Worm (Caenorhabditis elegans) whole organism, young adult: ENCODE results near the gene lgc-26.

ENCODE experiments used
- F22D6.2 ChIP-seq: sonication (generic microtip); optimal IDR thresholded peaks from 2 replicates; lab custom pipeline; 2016; ENCODE audit warnings: mild to moderate bottlenecking, missing genetic modification characterization, missing compliant biosample characterization
- F55B11.4 ChIP-seq: sonication (generic microtip); optimal IDR thresholded peaks from 2 replicates; lab custom pipeline; 2016; ENCODE audit warnings: missing compliant biosample characterization, missing genetic modification characterization, borderline replicate concordance; ENCODE audit not compliant: insufficient read depth
- T07F8.4 ChIP-seq: sonication (generic microtip); optimal IDR thresholded peaks from 2 replicates; lab custom pipeline; 2016; ENCODE audit warnings: mild to moderate bottlenecking, missing genetic modification characterization, moderate library complexity, missing compliant biosample characterization
- T26A5.8 ChIP-seq: sonication (generic microtip); optimal IDR thresholded peaks from 2 replicates; lab custom pipeline; 2016; ENCODE audit warnings: missing genetic modification characterization, missing compliant biosample characterization
- Y67H2A.10 ChIP-seq: fragments of 200-800 bp; sonication (Bioruptor generic); conservative IDR thresholded peaks from 2 replicates; pipeline ENCODE4 v1.3.6; 2022; ENCODE audit warnings: missing genetic modification reagents, missing genetic modification characterization, missing compliant biosample characterization
- ZK185.1 ChIP-seq: sonication (generic microtip); optimal IDR thresholded peaks from 2 replicates; lab custom pipeline; 2016; ENCODE audit warnings: mild to moderate bottlenecking, missing genetic modification characterization, missing compliant biosample characterization; ENCODE audit not compliant: poor library complexity, severe bottlenecking
- aptf-2 ChIP-seq: fragments of 200-800 bp; sonication (Bioruptor generic); conservative IDR thresholded peaks from 2 replicates; pipeline ENCODE4 v1.3.6; 2022; ENCODE audit warnings: missing genetic modification reagents, missing genetic modification characterization, missing compliant biosample characterization
- attf-5 ChIP-seq: fragments of 200-800 bp; sonication (Bioruptor generic); optimal IDR thresholded peaks from 2 replicates; lab custom pipeline; 2018; ENCODE audit warnings: mild to moderate bottlenecking, missing genetic modification characterization, missing compliant biosample characterization
- attf-6 ChIP-seq: fragments of 200-800 bp; sonication (Bioruptor generic); IDR thresholded peaks from 2 replicates; pipeline ENCODE4 v1.3.6; 2022; ENCODE audit warnings: missing genetic modification reagents, missing genetic modification characterization, missing compliant biosample characterization
- bed-2 ChIP-seq: fragments of 200-800 bp; sonication (Bioruptor generic); IDR thresholded peaks from 2 replicates; pipeline ENCODE4 v1.3.6; 2022; ENCODE audit warnings: missing genetic modification reagents, missing genetic modification characterization, missing compliant biosample characterization
- cebp-1 ChIP-seq, 2 experiments: fragments of 200-800 bp in 1 of 2; sonication (Bioruptor generic) in 1 of 2; sonication (generic microtip) in 1 of 2; IDR thresholded peaks in 1 of 2; optimal IDR thresholded peaks in 1 of 2; 2 replicates each; pipeline versions ENCODE4 v1.3.6 to Lab custom; 2017 to 2022; ENCODE audit warnings: missing compliant biosample characterization in 2 of 2, missing genetic modification characterization in 2 of 2, mild to moderate bottlenecking in 1 of 2, missing genetic modification reagents in 1 of 2, moderate library complexity in 1 of 2
- ceh-100 ChIP-seq: fragments of 200-800 bp; sonication (Bioruptor generic); IDR thresholded peaks from 2 replicates; pipeline ENCODE4 v1.3.6; 2022; ENCODE audit warnings: missing genetic modification reagents, missing genetic modification characterization, missing compliant biosample characterization
- ceh-58 ChIP-seq: fragments of 200-800 bp; sonication (Bioruptor generic); IDR thresholded peaks from 2 replicates; pipeline ENCODE4 v1.3.6; 2022; ENCODE audit warnings: missing genetic modification characterization, missing compliant biosample characterization
- ceh-91 ChIP-seq: fragments of 200-800 bp; sonication (Bioruptor generic); IDR thresholded peaks from 2 replicates; pipeline ENCODE4 v1.3.6; 2022; ENCODE audit warnings: missing genetic modification reagents, missing genetic modification characterization, missing compliant biosample characterization
- dox-1 ChIP-seq: fragments of 200-800 bp; sonication (Bioruptor generic); IDR thresholded peaks from 2 replicates; pipeline ENCODE4 v1.3.6; 2022; ENCODE audit warnings: missing genetic modification reagents, missing genetic modification characterization, missing compliant biosample characterization
- fkh-3 ChIP-seq: sonication (generic microtip); optimal IDR thresholded peaks from 2 replicates; lab custom pipeline; 2016; ENCODE audit warnings: mild to moderate bottlenecking, missing genetic modification characterization, missing compliant biosample characterization
- gei-17 ChIP-seq: fragments of 200-800 bp; sonication (Bioruptor generic); optimal IDR thresholded peaks from 2 replicates; lab custom pipeline; 2018; ENCODE audit warnings: mild to moderate bottlenecking, missing genetic modification characterization, missing compliant biosample characterization
- hlh-26 ChIP-seq: fragments of 200-800 bp; sonication (Bioruptor generic); conservative IDR thresholded peaks from 2 replicates; pipeline ENCODE4 v1.3.6; 2022; ENCODE audit warnings: missing genetic modification reagents, missing genetic modification characterization, missing compliant biosample characterization
- lag-1 ChIP-seq: fragments of 200-800 bp; sonication (Bioruptor generic); IDR thresholded peaks from 2 replicates; pipeline ENCODE4 v1.3.6; 2022; ENCODE audit warnings: missing genetic modification reagents, missing genetic modification characterization, missing compliant biosample characterization
- lin-40 ChIP-seq: sonication (generic microtip); optimal IDR thresholded peaks from 2 replicates; lab custom pipeline; 2016; ENCODE audit warnings: missing genetic modification characterization, mild to moderate bottlenecking, missing compliant biosample characterization, missing genotype, missing genetic modification reagents
- lsl-1 ChIP-seq: fragments of 200-800 bp; sonication (Bioruptor generic); optimal IDR thresholded peaks from 2 replicates; lab custom pipeline; 2018; ENCODE audit warnings: mild to moderate bottlenecking, missing genetic modification characterization, moderate library complexity, missing compliant biosample characterization
- lsy-27 ChIP-seq: sonication (generic microtip); optimal IDR thresholded peaks from 2 replicates; lab custom pipeline; 2017; ENCODE audit warnings: missing genetic modification characterization, mild to moderate bottlenecking, missing compliant biosample characterization, antibody characterized with exemption, missing genotype, borderline replicate concordance; ENCODE audit not compliant: insufficient read depth
- mel-28 ChIP-seq: sonication (generic microtip); optimal IDR thresholded peaks from 2 replicates; lab custom pipeline; 2016; ENCODE audit warnings: borderline replicate concordance, mild to moderate bottlenecking, missing genetic modification characterization, missing compliant biosample characterization
- mxl-1 ChIP-seq: sonication (generic microtip); optimal IDR thresholded peaks from 2 replicates; lab custom pipeline; 2016; ENCODE audit warnings: missing genetic modification characterization, missing compliant biosample characterization
- nfya-2 ChIP-seq: fragments of 200-800 bp; sonication (Bioruptor generic); IDR thresholded peaks from 2 replicates; pipeline ENCODE4 v1.3.6; 2022; ENCODE audit warnings: missing genetic modification reagents, missing genetic modification characterization, missing compliant biosample characterization
- nhr-120 ChIP-seq: fragments of 200-800 bp; sonication (Bioruptor generic); IDR thresholded peaks from 2 replicates; pipeline ENCODE4 v1.3.6; 2022; ENCODE audit warnings: missing genetic modification characterization, missing compliant biosample characterization
- nhr-90 ChIP-seq: sonication (generic microtip); optimal IDR thresholded peaks from 2 replicates; lab custom pipeline; 2016; ENCODE audit warnings: missing genotype, mild to moderate bottlenecking, missing genetic modification characterization, missing compliant biosample characterization
- pbrm-1 ChIP-seq: fragments of 200-800 bp; sonication (Bioruptor generic); IDR thresholded peaks from 2 replicates; pipeline ENCODE4 v1.3.6; 2022; ENCODE audit warnings: missing genetic modification reagents, missing genetic modification characterization, missing compliant biosample characterization
- sea-2 ChIP-seq: fragments of 200-800 bp; sonication (Bioruptor generic); IDR thresholded peaks from 2 replicates; pipeline ENCODE4 v1.3.6; 2022; ENCODE audit warnings: missing genetic modification characterization, missing compliant biosample characterization
- snpc-1.3 ChIP-seq: sonication (generic microtip); optimal IDR thresholded peaks from 2 replicates; lab custom pipeline; 2017; ENCODE audit warnings: missing genetic modification characterization, mild to moderate bottlenecking, missing compliant biosample characterization, antibody characterized with exemption, moderate library complexity, missing genotype, missing genetic modification reagents; ENCODE audit not compliant: insufficient read depth
- tbp1 ChIP-seq: fragments of 200-800 bp; sonication (Bioruptor generic); optimal IDR thresholded peaks from 2 replicates; lab custom pipeline; 2018; ENCODE audit warnings: mild to moderate bottlenecking, missing genetic modification characterization, missing compliant biosample characterization
- unc-62 ChIP-seq: fragments of 150-350 bp; optimal IDR thresholded peaks from 2 replicates; lab custom pipeline; 2014; ENCODE audit warnings: missing biosample characterization, missing genetic modification reagents, missing genetic modification characterization
- ztf-18 ChIP-seq: sonication (generic microtip); optimal IDR thresholded peaks from 2 replicates; lab custom pipeline; 2016; ENCODE audit warnings: missing genotype, mild to moderate bottlenecking, missing genetic modification characterization, missing compliant biosample characterization
- ztf-3 ChIP-seq: fragments of 200-800 bp; sonication (Bioruptor generic); optimal IDR thresholded peaks from 2 replicates; lab custom pipeline; 2018; ENCODE audit warnings: mild to moderate bottlenecking, missing genetic modification characterization, missing compliant biosample characterization

lgc-26 gene

ce11 chrV:268007-268406 is at the start of gene lgc-26:
Gene lgc-26 (plus strand): TSS chrV:268307.
- TF ChIP-seq bed-2 (GFP tag; lab: Robert Waterston, UW): no peak
- no peak for TF ChIP-seq mel-28 (tag; lab: Kevin White, UChicago)
- TF ChIP-seq attf-6 (GFP tag; lab: Robert Waterston, UW): no peak
- no peak for TF ChIP-seq nhr-90

ce11 chrV:219632-220031 is 48.5 kb upstream of the lgc-26 start, which contains the start of gene srh-80:
Gene srh-80 (plus strand): TSS chrV:219932.
- TF ChIP-seq lsl-1 (GFP tag; lab: Kevin White, UChicago): no peak
- no peak for TF ChIP-seq F55B11.4
- TF ChIP-seq bed-2 (GFP tag; lab: Robert Waterston, UW): no peak
- TF ChIP-seq ceh-91 (GFP tag; lab: Robert Waterston, UW): no peak
- no peak for TF ChIP-seq lag-1
- no peak for TF ChIP-seq snpc-1.3 (tag; lab: Kevin White, UChicago)
- no peak for TF ChIP-seq T07F8.4 (tag; lab: Kevin White, UChicago)
- no peak for TF ChIP-seq lsy-27 (tag; lab: Kevin White, UChicago)
- TF ChIP-seq unc-62 (GFP tag; lab: Kevin White, UChicago): no peak
- no peak for TF ChIP-seq ceh-58 (GFP tag; lab: Robert Waterston, UW)
- no peak for TF ChIP-seq gei-17
- TF ChIP-seq attf-5 (GFP tag; lab: Kevin White, UChicago): no peak
- no peak for TF ChIP-seq sea-2 (GFP tag; lab: Robert Waterston, UW)

ce11 chrV:234572-234971 is 33.5 kb upstream of the lgc-26 start, which contains the start of gene kin-33:
Gene kin-33 (minus strand): TSS chrV:234672.
- no peak for TF ChIP-seq aptf-2
- no peak for TF ChIP-seq mxl-1 (tag; lab: Kevin White, UChicago)
- TF ChIP-seq T26A5.8 (tag; lab: Kevin White, UChicago): no peak
- no peak for TF ChIP-seq sea-2 (GFP tag; lab: Robert Waterston, UW)
- TF ChIP-seq nhr-120 (GFP tag; lab: Robert Waterston, UW): no peak
- no peak for TF ChIP-seq F22D6.2 (tag; lab: Kevin White, UChicago)
- TF ChIP-seq tbp1 (GFP tag; lab: Kevin White, UChicago): no peak
- TF ChIP-seq ztf-3 (GFP tag; lab: Kevin White, UChicago): no peak
- TF ChIP-seq hlh-26 (GFP tag; lab: Robert Waterston, UW): no peak
- TF ChIP-seq ZK185.1 (tag; lab: Kevin White, UChicago): no peak
- TF ChIP-seq ceh-100 (GFP tag; lab: Robert Waterston, UW): no peak
- no peak for TF ChIP-seq Y67H2A.10
- TF ChIP-seq cebp-1 (GFP tag; IDR thresholded peaks at IDR 0.05; lab: Robert Waterston, UW): no peak
- no peak for TF ChIP-seq cebp-1 (tag; optimal IDR thresholded peaks at IDR 0.05; lab: Kevin White, UChicago)
- no peak for TF ChIP-seq pbrm-1 (GFP tag; lab: Robert Waterston, UW)
- TF ChIP-seq ztf-18 (tag; lab: Kevin White, UChicago): no peak
- TF ChIP-seq dox-1: no peak
- TF ChIP-seq lin-40 (tag; lab: Kevin White, UChicago): no peak
- TF ChIP-seq fkh-3 (tag; lab: Kevin White, UChicago): no peak
- TF ChIP-seq nfya-2 (GFP tag; lab: Robert Waterston, UW): no peak
- TF ChIP-seq lsl-1 (GFP tag; lab: Kevin White, UChicago): no peak
